Worm (Caenorhabditis elegans): ENCODE measurements around the gene trpp-9.
A peak's percentile ranks its signal among the peaks of the same experiment; 100 is the strongest.

Gene trpp-9

DNA sequence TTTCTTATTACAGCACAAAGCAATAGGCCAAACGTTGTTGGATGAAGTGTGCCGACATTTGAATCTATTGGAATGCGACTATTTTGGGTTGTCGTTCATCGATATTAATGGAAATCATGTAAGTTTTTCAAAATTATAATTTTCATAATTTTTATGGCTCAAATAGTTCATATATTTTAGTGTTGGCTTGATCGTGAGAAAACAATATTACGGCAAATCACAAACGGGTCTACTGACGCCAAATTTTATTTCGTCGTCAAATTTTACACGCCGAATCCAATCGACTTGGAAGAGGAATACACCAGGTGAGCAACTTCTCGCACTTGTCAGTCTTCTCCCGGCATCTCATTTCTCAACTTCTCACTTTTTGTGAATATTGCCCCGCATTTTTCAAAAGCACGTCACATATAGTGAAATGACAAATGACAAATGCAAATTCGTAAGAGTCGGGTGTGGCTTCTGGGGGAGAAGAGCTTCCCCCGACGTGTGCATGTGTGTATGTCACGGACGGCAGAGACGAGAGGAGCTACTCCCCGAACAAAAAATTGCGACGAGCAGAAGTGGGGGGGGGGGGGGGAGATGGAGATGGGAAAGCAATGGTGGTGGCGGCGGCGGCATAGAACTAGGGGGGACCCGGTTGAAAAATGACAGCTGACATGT is 12.8 kb downstream of the trpp-9 start:
- TF ChIP-seq aha-1 (tag) (peak; percentile 91), unc-62 (GFP tag; optimal IDR thresholded peaks at IDR 0.05 in 1 of 2) (peak in 1 of 2 experiments; percentile 98), unc-62 (tag; optimal IDR thresholded peaks at IDR 0.05) (no peak), hlh-11 (tag; optimal IDR thresholded peaks at IDR 0.05) (peak; percentile 37), mxl-3 (GFP tag; optimal IDR thresholded peaks at IDR 0.05) (no peak), F49E8.2 (tag; optimal IDR thresholded peaks at IDR 0.05; ENCODE audit: borderline replicate concordance) (no peak), set-16 (GFP tag; IDR thresholded peaks at IDR 0.05) (peak; percentile 76), hmg-1.1 (GFP tag; IDR thresholded peaks at IDR 0.05) (0 out of 2 replicates have a peak, but pooled peaks have one; percentile 38), tag-97 (GFP tag; IDR thresholded peaks at IDR 0.05) (peak; percentile 76; the same call in 1 of the 2 replicates)

DNA sequence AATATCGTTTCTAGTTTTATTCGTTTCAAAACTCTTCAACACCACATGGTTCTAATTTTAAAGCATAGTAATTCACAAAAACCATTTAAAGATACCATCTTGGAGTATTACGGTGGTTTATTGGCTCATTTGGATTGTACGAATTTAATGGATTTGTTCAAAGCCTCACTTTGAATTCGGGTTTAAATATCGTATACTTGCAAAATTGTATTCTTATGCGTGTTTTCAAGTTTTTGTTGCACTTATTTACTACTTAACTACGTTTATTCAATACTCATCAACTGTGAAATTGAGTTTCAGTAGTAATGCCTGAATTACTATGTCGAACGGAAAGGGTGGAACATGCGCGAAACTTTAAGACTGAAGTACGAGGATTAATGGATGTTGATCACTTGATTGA is 21.7 kb downstream of the trpp-9 start, which contains the start of gene abts-2:
abts-2 (plus strand) TSS at position 301 of the 400 bp plus-strand sequence.
- TF ChIP-seq zip-11 (GFP tag; IDR thresholded peaks at IDR 0.05) (no peak), unc-39 (tag; optimal IDR thresholded peaks at IDR 0.05) (no peak), daf-19 (GFP tag; conservative IDR thresholded peaks at IDR 0.05) (no peak), spr-1 (tag; optimal IDR thresholded peaks at IDR 0.05) (no peak), lin-13 (GFP tag; optimal IDR thresholded peaks at IDR 0.05) (no peak)

DNA sequence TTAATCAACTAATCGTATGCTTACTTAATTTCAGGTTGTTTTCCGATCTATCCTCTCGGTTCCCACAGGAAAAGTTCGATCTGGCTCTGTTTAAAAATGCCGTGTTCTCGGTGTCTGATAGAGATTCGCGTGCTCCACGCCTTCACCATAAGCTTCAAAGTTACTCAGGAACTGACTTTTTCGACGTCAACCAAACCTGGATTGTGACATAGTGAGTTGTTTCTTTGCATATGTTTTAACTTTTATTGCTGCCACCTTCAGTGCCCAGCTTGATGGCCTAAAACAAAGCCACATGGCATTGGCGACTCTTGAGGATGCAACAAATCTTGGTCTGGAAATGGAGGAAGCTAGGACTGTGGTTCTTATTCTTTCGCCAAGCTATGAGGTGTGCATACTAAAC is 22.2 kb downstream of the trpp-9 start:
- TF ChIP-seq unc-62 (GFP tag; optimal IDR thresholded peaks at IDR 0.05 in 1 of 2) (peak in 1 of 2 experiments; percentile 65), unc-62 (tag; optimal IDR thresholded peaks at IDR 0.05) (no peak), sdz-12 (GFP tag; optimal IDR thresholded peaks at IDR 0.05) (no peak), D1046.2 (GFP tag; IDR thresholded peaks at IDR 0.05) (no peak), nhr-237 (tag; optimal IDR thresholded peaks at IDR 0.05) (no peak), nhr-77 (tag; optimal IDR thresholded peaks at IDR 0.05) (no peak)

DNA sequence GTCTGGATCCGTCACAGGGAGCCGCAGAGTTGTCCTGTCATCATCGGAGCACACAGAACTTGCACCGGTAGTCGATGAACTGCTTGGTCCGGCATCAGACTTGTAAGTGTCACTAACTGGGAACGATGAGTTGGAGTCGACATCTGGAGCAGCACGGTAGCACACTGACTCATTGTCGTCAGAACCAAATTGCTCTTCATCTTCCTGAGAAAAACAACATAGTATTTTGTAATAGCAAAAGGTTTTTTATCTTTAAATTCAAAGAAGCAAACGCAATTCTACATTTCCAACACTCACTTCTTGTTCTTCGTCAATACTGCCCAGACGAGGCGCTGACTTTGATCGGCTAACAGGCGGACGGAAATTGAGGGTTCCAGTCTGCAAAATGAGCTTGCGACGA is 26.8 kb downstream of the trpp-9 start:
- TF ChIP-seq R02D3.7 (tag; optimal IDR thresholded peaks at IDR 0.05) (no peak), spr-1 (tag; optimal IDR thresholded peaks at IDR 0.05) (no peak), Y105C5A.15 (GFP tag; IDR thresholded peaks at IDR 0.05) (no peak), pha-4 (GFP tag; IDR thresholded peaks at IDR 0.05) (no peak), pha-4 (tag; optimal IDR thresholded peaks at IDR 0.05) (no peak), F49E8.2 (tag; optimal IDR thresholded peaks at IDR 0.05; ENCODE audit: borderline replicate concordance) (no peak), nhr-41 (GFP tag; IDR thresholded peaks at IDR 0.05) (no peak), ceh-44 (GFP tag; IDR thresholded peaks at IDR 0.05) (no peak), pqm-1 (tag; optimal IDR thresholded peaks at IDR 0.05) (no peak), sdz-12 (GFP tag; optimal IDR thresholded peaks at IDR 0.05) (no peak), nhr-237 (tag; optimal IDR thresholded peaks at IDR 0.05) (no peak), skn-1 (tag; optimal IDR thresholded peaks at IDR 0.05) (no peak), madf-9 (GFP tag; conservative IDR thresholded peaks at IDR 0.05) (no peak), jun-1 (tag; optimal IDR thresholded peaks at IDR 0.05) (no peak), daf-16 (GFP tag; optimal IDR thresholded peaks at IDR 0.05) (no peak), daf-16 (tag; optimal IDR thresholded peaks at IDR 0.05) (no peak), ZK337.2 (GFP tag; IDR thresholded peaks at IDR 0.05) (no peak), lin-38 (GFP tag; IDR thresholded peaks at IDR 0.05) (no peak), nhr-102 (tag; optimal IDR thresholded peaks at IDR 0.05) (no peak), duxl-1 (tag; optimal IDR thresholded peaks at IDR 0.05; ENCODE audit: poor library complexity) (no peak)

DNA sequence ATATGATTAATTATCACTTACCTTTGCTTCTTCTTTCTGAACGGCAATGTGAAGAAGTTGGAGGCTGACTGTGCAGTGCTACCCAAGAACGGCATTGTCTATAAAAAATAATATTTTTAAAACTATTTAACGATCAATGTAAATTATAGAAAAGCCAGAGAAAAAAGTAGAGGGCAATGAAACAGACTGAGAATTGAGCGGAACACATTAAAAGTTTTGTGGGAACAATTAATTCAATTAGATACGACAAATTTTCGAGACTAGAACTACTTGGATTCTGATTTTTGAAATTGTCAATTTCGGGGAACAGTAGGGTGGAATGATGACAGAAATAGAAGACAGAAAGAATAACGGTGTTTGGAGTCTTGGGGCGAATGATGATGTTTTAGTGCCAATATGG is 27.9 kb downstream of the trpp-9 start, which contains the start of gene F52D10.2:
F52D10.2 (minus strand) TSS at position 101 of the 400 bp plus-strand sequence.
- TF ChIP-seq lin-39 (tag; optimal IDR thresholded peaks at IDR 0.05) (no peak), set-16 (GFP tag; IDR thresholded peaks at IDR 0.05) (no peak), T20F7.1 (GFP tag; optimal IDR thresholded peaks at IDR 0.05) (no peak), aha-1 (tag) (no peak), nhr-6 (tag; optimal IDR thresholded peaks at IDR 0.05) (no peak), mdt-29 (GFP tag; IDR thresholded peaks at IDR 0.05) (no peak), hlh-30 (tag; optimal IDR thresholded peaks at IDR 0.05; ENCODE audit: insufficient read depth) (no peak), mes-2 (tag; optimal IDR thresholded peaks at IDR 0.05; ENCODE audit: poor library complexity, severe bottlenecking) (no peak), ztf-11 (tag; optimal IDR thresholded peaks at IDR 0.05) (no peak)
